Fruit fly (Drosophila melanogaster) whole organism, prepupa: ENCODE measurements around the gene CG10338.

Experiments
- Blimp-1 ChIP-seq: fragments of 200-800 bp; sonication (Bioruptor generic); optimal IDR thresholded peaks from 3 replicates; lab custom pipeline; 2017; ENCODE audit warnings: missing biosample characterization, missing genetic modification characterization, mild to moderate bottlenecking, moderate library complexity, missing genetic modification reagents
- CG10631 ChIP-seq: fragments of 200-800 bp; sonication (Bioruptor generic); optimal IDR thresholded peaks from 2 replicates; lab custom pipeline; 2016; ENCODE audit warnings: missing biosample characterization, missing genetic modification characterization
- CG10669 ChIP-seq: fragments of 200-800 bp; sonication (Bioruptor generic); optimal IDR thresholded peaks from 3 replicates; lab custom pipeline; 2018; ENCODE audit warnings: missing biosample characterization, mild to moderate bottlenecking, missing genetic modification characterization, moderate library complexity
- CG11294 ChIP-seq: fragments of 200-800 bp; sonication (Bioruptor generic); IDR thresholded peaks from 2 replicates; pipeline ENCODE4 v1.3.6; 2022; ENCODE audit warnings: missing biosample characterization, missing genetic modification characterization
- CG11762 ChIP-seq: fragments of 200-800 bp; sonication (Bioruptor generic); optimal IDR thresholded peaks from 3 replicates; lab custom pipeline; 2016; ENCODE audit warnings: missing biosample characterization, missing genetic modification characterization; ENCODE audit not compliant: insufficient read depth
- CG1621 ChIP-seq: fragments of 200-800 bp; sonication (Bioruptor generic); optimal IDR thresholded peaks from 3 replicates; lab custom pipeline; 2018; ENCODE audit warnings: missing biosample characterization, mild to moderate bottlenecking, missing genetic modification characterization
- CG16779 ChIP-seq: fragments of 200-800 bp; sonication (Bioruptor generic); optimal IDR thresholded peaks from 3 replicates; lab custom pipeline; 2017; ENCODE audit warnings: missing biosample characterization, mild to moderate bottlenecking, missing genetic modification characterization
- CG3032 ChIP-seq: fragments of 200-800 bp; optimal IDR thresholded peaks from 2 replicates; lab custom pipeline; 2019; ENCODE audit warnings: missing biosample characterization, mild to moderate bottlenecking, missing genetic modification characterization, moderate library complexity
- CG31627 ChIP-seq: fragments of 200-800 bp; sonication (Bioruptor generic); optimal IDR thresholded peaks from 3 replicates; lab custom pipeline; 2016; ENCODE audit warnings: missing biosample characterization, missing genetic modification characterization
- CG32006 ChIP-seq: fragments of 200-800 bp; sonication (Bioruptor generic); optimal IDR thresholded peaks from 3 replicates; lab custom pipeline; 2017; ENCODE audit warnings: missing biosample characterization, mild to moderate bottlenecking, missing genetic modification characterization
- CG34406 ChIP-seq: fragments of 200-800 bp; sonication (Bioruptor generic); optimal IDR thresholded peaks from 3 replicates; lab custom pipeline; 2016; ENCODE audit warnings: missing biosample characterization, missing genetic modification characterization
- CG3919 ChIP-seq: fragments of 200-800 bp; sonication (Bioruptor generic); optimal IDR thresholded peaks from 3 replicates; lab custom pipeline; 2016; ENCODE audit warnings: missing biosample characterization, missing genetic modification characterization
- CG6163 ChIP-seq: fragments of 200-800 bp; sonication (Bioruptor generic); IDR thresholded peaks from 3 replicates; pipeline ENCODE4 v1.3.6; 2022; ENCODE audit warnings: missing biosample characterization, missing genetic modification characterization
- CG6792 ChIP-seq: fragments of 200-800 bp; sonication (Bioruptor generic); optimal IDR thresholded peaks from 3 replicates; lab custom pipeline; 2016; ENCODE audit warnings: missing biosample characterization, missing genetic modification characterization
- CG6854 ChIP-seq: fragments of 200-800 bp; sonication (Bioruptor generic); optimal IDR thresholded peaks from 2 replicates; lab custom pipeline; 2017; ENCODE audit warnings: missing biosample characterization, mild to moderate bottlenecking, missing genetic modification characterization
- CG7368 ChIP-seq: fragments of 200-800 bp; sonication (Bioruptor generic); optimal IDR thresholded peaks from 3 replicates; lab custom pipeline; 2016; ENCODE audit warnings: missing biosample characterization, missing genetic modification characterization
- CG8119 ChIP-seq: fragments of 200-800 bp; sonication (Bioruptor generic); IDR thresholded peaks from 3 replicates; pipeline ENCODE4 v1.3.6; 2022; ENCODE audit warnings: missing biosample characterization, missing genetic modification characterization
- CG8319 ChIP-seq: fragments of 200-800 bp; sonication (Bioruptor generic); optimal IDR thresholded peaks from 3 replicates; lab custom pipeline; 2016; ENCODE audit warnings: missing biosample characterization, missing genetic modification characterization
- CG8632 ChIP-seq: fragments of 200-800 bp; sonication (Bioruptor generic); optimal IDR thresholded peaks from 3 replicates; lab custom pipeline; 2016; ENCODE audit warnings: missing biosample characterization, missing genetic modification characterization
- CG9139 ChIP-seq: fragments of 200-800 bp; sonication (Bioruptor generic); optimal IDR thresholded peaks from 3 replicates; lab custom pipeline; 2017; ENCODE audit warnings: missing biosample characterization, mild to moderate bottlenecking, missing genetic modification characterization
- Eip75B ChIP-seq: fragments of 200-800 bp; sonication (Bioruptor generic); optimal IDR thresholded peaks from 3 replicates; lab custom pipeline; 2016; ENCODE audit warnings: missing biosample characterization, missing genetic modification characterization
- Eip78C ChIP-seq: fragments of 200-800 bp; sonication (Bioruptor generic); peaks from one replicate; lab custom pipeline; 2016; ENCODE audit warnings: missing biosample characterization, missing genetic modification characterization
- Eip93F ChIP-seq: fragments of 200-800 bp; sonication (Bioruptor generic); optimal IDR thresholded peaks from 2 replicates; lab custom pipeline; 2016; ENCODE audit warnings: missing biosample characterization, mild to moderate bottlenecking, missing genetic modification characterization
- Ets21C ChIP-seq: fragments of 200-800 bp; sonication (Bioruptor generic); optimal IDR thresholded peaks from 3 replicates; lab custom pipeline; 2016; ENCODE audit warnings: missing biosample characterization, missing genetic modification characterization
- Ets96B ChIP-seq: fragments of 200-800 bp; optimal IDR thresholded peaks from 2 replicates; lab custom pipeline; 2019; ENCODE audit warnings: missing biosample characterization, mild to moderate bottlenecking, missing genetic modification characterization, moderate library complexity
- Hr38 ChIP-seq: sonication (Bioruptor generic); optimal IDR thresholded peaks from 2 replicates; lab custom pipeline; 2016; ENCODE audit warnings: missing biosample characterization, missing genetic modification characterization
- Hr39 ChIP-seq: fragments of 200-800 bp; sonication (Bioruptor generic); optimal IDR thresholded peaks from 2 replicates; lab custom pipeline; 2016; ENCODE audit warnings: missing biosample characterization, missing genetic modification characterization
- Hr4 ChIP-seq: fragments of 200-800 bp; sonication (Bioruptor generic); optimal IDR thresholded peaks from 3 replicates; lab custom pipeline; 2016; ENCODE audit warnings: missing biosample characterization, missing genetic modification characterization
- Lpt ChIP-seq: fragments of 200-800 bp; sonication (Bioruptor generic); optimal IDR thresholded peaks from 3 replicates; lab custom pipeline; 2016; ENCODE audit warnings: missing biosample characterization, missing genetic modification characterization
- Met ChIP-seq: fragments of 200-800 bp; sonication (Bioruptor generic); optimal IDR thresholded peaks from 3 replicates; lab custom pipeline; 2016; ENCODE audit warnings: missing biosample characterization, missing genetic modification characterization
- OdsH ChIP-seq: fragments of 200-800 bp; sonication (Bioruptor generic); optimal IDR thresholded peaks from 3 replicates; lab custom pipeline; 2016; ENCODE audit warnings: missing biosample characterization, missing genetic modification characterization
- Smox ChIP-seq: fragments of 200-800 bp; sonication (Bioruptor generic); optimal IDR thresholded peaks from 3 replicates; lab custom pipeline; 2016; ENCODE audit warnings: missing biosample characterization, missing genetic modification characterization
- Sox102F ChIP-seq: fragments of 200-800 bp; sonication (Bioruptor generic); optimal IDR thresholded peaks from 2 replicates; lab custom pipeline; 2016; ENCODE audit warnings: missing biosample characterization, mild to moderate bottlenecking, missing genetic modification characterization
- Sox14 ChIP-seq: fragments of 200-800 bp; sonication (Bioruptor generic); optimal IDR thresholded peaks from 3 replicates; lab custom pipeline; 2016; ENCODE audit warnings: missing biosample characterization, missing genetic modification characterization
- achi ChIP-seq: fragments of 200-800 bp; sonication (Bioruptor generic); optimal IDR thresholded peaks from 3 replicates; lab custom pipeline; 2016; ENCODE audit warnings: missing biosample characterization, missing genetic modification characterization
- acj6 ChIP-seq: fragments of 200-800 bp; sonication (Bioruptor generic); optimal IDR thresholded peaks from 3 replicates; lab custom pipeline; 2016; ENCODE audit warnings: missing biosample characterization, missing genetic modification characterization
- cyc ChIP-seq: fragments of 200-800 bp; sonication (Bioruptor generic); optimal IDR thresholded peaks from 3 replicates; lab custom pipeline; 2016; ENCODE audit warnings: missing biosample characterization, missing genetic modification characterization
- dac ChIP-seq: fragments of 200-800 bp; sonication (Bioruptor generic); optimal IDR thresholded peaks from 2 replicates; lab custom pipeline; 2017; ENCODE audit warnings: missing biosample characterization, mild to moderate bottlenecking, missing genetic modification characterization
- dsx ChIP-seq: fragments of 200-800 bp; optimal IDR thresholded peaks from 3 replicates; lab custom pipeline; 2019; ENCODE audit warnings: missing biosample characterization, mild to moderate bottlenecking, missing genetic modification characterization, moderate library complexity; ENCODE audit not compliant: poor library complexity, severe bottlenecking
- eg ChIP-seq: fragments of 200-800 bp; sonication (Bioruptor generic); IDR thresholded peaks from 3 replicates; pipeline ENCODE4 v1.3.6; 2022; ENCODE audit warnings: missing biosample characterization, missing genetic modification characterization
- esn ChIP-seq: fragments of 200-800 bp; sonication (Bioruptor generic); optimal IDR thresholded peaks from 2 replicates; lab custom pipeline; 2016; ENCODE audit warnings: missing biosample characterization, mild to moderate bottlenecking, missing genetic modification characterization, moderate library complexity
- fd59A ChIP-seq: fragments of 200-800 bp; sonication (Bioruptor generic); optimal IDR thresholded peaks from 2 replicates; lab custom pipeline; 2017; ENCODE audit warnings: missing biosample characterization, mild to moderate bottlenecking, missing genetic modification characterization, missing genetic modification reagents
- fkh ChIP-seq: fragments of 200-800 bp; sonication (Bioruptor generic); optimal IDR thresholded peaks from 3 replicates; lab custom pipeline; 2017; ENCODE audit warnings: missing biosample characterization, mild to moderate bottlenecking, missing genetic modification characterization, moderate library complexity
- lz ChIP-seq: fragments of 200-800 bp; sonication (Bioruptor generic); optimal IDR thresholded peaks from 3 replicates; lab custom pipeline; 2016; ENCODE audit warnings: missing biosample characterization, missing genetic modification characterization
- net ChIP-seq: fragments of 200-800 bp; sonication (Bioruptor generic); optimal IDR thresholded peaks from 3 replicates; lab custom pipeline; 2016; ENCODE audit warnings: missing biosample characterization, missing genetic modification characterization
- pdm3 ChIP-seq: fragments of 200-800 bp; sonication (Bioruptor generic); optimal IDR thresholded peaks from 3 replicates; lab custom pipeline; 2016; ENCODE audit warnings: missing biosample characterization, missing genetic modification characterization
- salr ChIP-seq, 2 experiments: fragments of 200-800 bp; sonication (Bioruptor generic); optimal IDR thresholded peaks; 3 replicates each; lab custom pipeline; 2016 to 2018; ENCODE audit warnings: missing biosample characterization in 2 of 2, missing genetic modification characterization in 2 of 2, mild to moderate bottlenecking in 1 of 2
- spab ChIP-seq: fragments of 200-800 bp; sonication (Bioruptor generic); optimal IDR thresholded peaks from 2 replicates; lab custom pipeline; 2017; ENCODE audit warnings: missing biosample characterization, mild to moderate bottlenecking, missing genetic modification characterization, missing genetic modification reagents
- ss ChIP-seq, 2 experiments: fragments of 200-800 bp; sonication (Bioruptor generic); optimal IDR thresholded peaks; 2 replicates in 1 of 2; 3 replicates in 1 of 2; lab custom pipeline; 2017 to 2018; ENCODE audit warnings: mild to moderate bottlenecking in 2 of 2, missing biosample characterization in 2 of 2, missing genetic modification characterization in 2 of 2, moderate library complexity in 1 of 2
- svp ChIP-seq: fragments of 200-800 bp; sonication (Bioruptor generic); peaks from one replicate; lab custom pipeline; 2016; ENCODE audit warnings: missing biosample characterization, missing genetic modification characterization
- topi ChIP-seq: fragments of 200-800 bp; sonication (Bioruptor generic); optimal IDR thresholded peaks from 3 replicates; lab custom pipeline; 2016; ENCODE audit warnings: missing biosample characterization, missing genetic modification characterization
- vri ChIP-seq: fragments of 200-800 bp; sonication (Bioruptor generic); optimal IDR thresholded peaks from 3 replicates; lab custom pipeline; 2016; ENCODE audit warnings: missing biosample characterization, mild to moderate bottlenecking, missing genetic modification characterization

The CG10338 gene

DNA sequence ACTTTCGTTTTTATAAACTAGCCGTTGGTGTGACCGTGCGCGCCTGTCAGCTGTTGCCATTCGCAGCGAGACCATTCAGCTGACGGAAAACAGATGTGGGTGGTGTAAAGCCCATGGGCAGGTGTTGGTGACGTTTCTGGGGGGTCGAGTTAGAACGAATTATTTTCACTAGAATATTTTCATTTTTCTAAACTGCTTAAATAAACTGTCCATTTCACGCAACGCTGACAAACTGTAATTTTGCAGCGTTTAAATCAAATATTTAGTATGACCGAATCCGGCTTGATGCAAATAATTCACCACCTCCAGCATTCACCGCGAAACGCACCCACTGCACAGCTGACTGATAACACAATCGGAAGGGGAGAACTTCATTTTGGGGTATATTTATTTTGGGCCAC is at the start of gene CG10338, which contains the start of gene CG10383:
TSS of gene CG10338 (plus strand) at position 261 of the 401 bp plus-strand sequence.
TSS of gene CG10383 (minus strand) at position 199 of the 401 bp plus-strand sequence.
- TF ChIP-seq CG9139 (GFP tag; lab: Kevin White, UChicago) (no peak), vri (GFP tag; lab: Kevin White, UChicago) (peak; percentile 75), ss (GFP tag; optimal IDR thresholded peaks at IDR 0.05; lab: Kevin White, UChicago) (peak; percentile 30 to 33), CG34406 (GFP tag; lab: Kevin White, UChicago) (peak; percentile 81), acj6 (GFP tag; lab: Kevin White, UChicago) (peak; percentile 89), svp (GFP tag; lab: Kevin White, UChicago) (peak; percentile 93), CG16779 (tag; lab: Kevin White, UChicago) (peak; percentile 47), topi (peak; percentile 88), Hr4 (GFP tag; lab: Kevin White, UChicago) (peak; percentile 86), dsx (peak; percentile 37), Ets21C (GFP tag; lab: Kevin White, UChicago) (peak; percentile 85), Eip93F (peak; percentile 89), CG3919 (GFP tag; lab: Kevin White, UChicago) (peak; percentile 93), Eip75B (peak; percentile 86), eg (GFP tag; lab: Robert Waterston, UW) (peak; percentile 94), cyc (peak; percentile 93), Met (GFP tag; lab: Kevin White, UChicago) (peak; percentile 90), spab (GFP tag; lab: Kevin White, UChicago) (peak; percentile 41), Hr38 (peak; percentile 74), CG32006 (GFP tag; lab: Kevin White, UChicago) (peak; percentile 77), OdsH (GFP tag; lab: Kevin White, UChicago) (peak; percentile 89), Sox102F (GFP tag; lab: Kevin White, UChicago) (peak; percentile 85), net (GFP tag; lab: Kevin White, UChicago) (peak; percentile 83), CG31627 (peak; percentile 93), CG8119 (GFP tag; lab: Robert Waterston, UW) (peak; percentile 69; the same call in 2 of the 3 replicates), CG8319 (peak; percentile 88), Hr39 (GFP tag; lab: Kevin White, UChicago) (peak; percentile 93), fd59A (GFP tag; lab: Kevin White, UChicago) (peak; percentile 22), Sox14 (GFP tag; lab: Kevin White, UChicago) (peak; percentile 91), CG10631 (GFP tag; lab: Kevin White, UChicago) (peak; percentile 84), CG6854 (GFP tag; lab: Kevin White, UChicago) (peak; percentile 49), Blimp-1 (peak; percentile 96), esn (GFP tag; lab: Kevin White, UChicago) (peak; percentile 88), CG3032 (tag; lab: Kevin White, UChicago) (peak; percentile 73), CG1621 (tag; lab: Kevin White, UChicago) (peak; percentile 61), dac (GFP tag; lab: Kevin White, UChicago) (peak; percentile 85), Eip78C (peak; percentile 96), achi (GFP tag; lab: Kevin White, UChicago) (peak; percentile 89), lz (peak; percentile 89), salr (GFP tag; optimal IDR thresholded peaks at IDR 0.05; lab: Kevin White, UChicago) (peak; percentile 57 to 64), CG6163 (peak; percentile 95), CG6792 (GFP tag; lab: Kevin White, UChicago) (peak; percentile 86), CG7368 (GFP tag; lab: Kevin White, UChicago) (peak; percentile 86), Ets96B (tag; lab: Kevin White, UChicago) (peak; percentile 63), CG8632 (GFP tag; lab: Kevin White, UChicago) (peak; percentile 77), pdm3 (GFP tag; lab: Kevin White, UChicago) (no peak), CG10669 (GFP tag; lab: Kevin White, UChicago) (peak; percentile 64), Lpt (GFP tag; lab: Kevin White, UChicago) (peak; percentile 82), CG11762 (GFP tag; lab: Kevin White, UChicago) (peak; percentile 51), Smox (GFP tag; lab: Kevin White, UChicago) (peak; percentile 90), fkh (GFP tag; lab: Kevin White, UChicago) (peak; percentile 31), CG11294 (GFP tag; lab: Robert Waterston, UW) (peak; percentile 87)
